Worm (Caenorhabditis elegans) whole organism, L3 larva: ENCODE results near the gene prmt-5.

Experiments
- ZK546.5 ChIP-seq: sonication (generic microtip); optimal IDR thresholded peaks from 2 replicates; lab custom pipeline; 2017; ENCODE audit warnings: missing biosample characterization, missing genetic modification characterization
- ama-1 ChIP-seq: fragments of 150-350 bp; optimal IDR thresholded peaks from 2 replicates; lab custom pipeline; 2018
- elt-1 ChIP-seq: fragments of 150-350 bp; optimal IDR thresholded peaks from 2 replicates; lab custom pipeline; 2014; ENCODE audit warnings: missing biosample characterization, missing genetic modification characterization
- elt-3 ChIP-seq, 3 experiments: fragments of 150-350 bp in 1 of 3; sonication (generic microtip) in 2 of 3; optimal IDR thresholded peaks; 2 replicates in 2 of 3; 4 replicates in 1 of 3; lab custom pipeline; 2014 to 2017; ENCODE audit warnings: missing biosample characterization in 3 of 3, missing genetic modification characterization in 3 of 3
- fos-1 ChIP-seq: fragments of 150-350 bp; optimal IDR thresholded peaks from 2 replicates; lab custom pipeline; 2014; ENCODE audit warnings: missing biosample characterization, missing genetic modification characterization
- lin-39 ChIP-seq: fragments of 150-350 bp; optimal IDR thresholded peaks from 2 replicates; lab custom pipeline; 2018; ENCODE audit warnings: missing biosample characterization, missing genetic modification reagents, missing genetic modification characterization
- mdl-1 ChIP-seq: fragments of 150-350 bp; optimal IDR thresholded peaks from 2 replicates; lab custom pipeline; 2014; ENCODE audit warnings: missing biosample characterization, missing genetic modification characterization
- nhr-12 ChIP-seq: fragments of 150-350 bp; optimal IDR thresholded peaks from 2 replicates; lab custom pipeline; 2014; ENCODE audit warnings: missing biosample characterization, missing genetic modification characterization
- nhr-23 ChIP-seq: fragments of 150-350 bp; optimal IDR thresholded peaks from 2 replicates; lab custom pipeline; 2014; ENCODE audit warnings: missing biosample characterization, missing genetic modification reagents, missing genetic modification characterization
- nhr-28 ChIP-seq: fragments of 150-350 bp; optimal IDR thresholded peaks from 2 replicates; lab custom pipeline; 2014; ENCODE audit warnings: missing biosample characterization, missing genetic modification characterization
- nhr-77 ChIP-seq: fragments of 150-350 bp; optimal IDR thresholded peaks from 2 replicates; lab custom pipeline; 2014; ENCODE audit warnings: missing biosample characterization, missing genetic modification characterization
- snpc-4 ChIP-seq: fragments of 150-350 bp; optimal IDR thresholded peaks from 2 replicates; lab custom pipeline; 2014; ENCODE audit warnings: missing biosample characterization, missing genetic modification characterization
- unc-39 ChIP-seq: sonication (generic microtip); optimal IDR thresholded peaks from 4 replicates; lab custom pipeline; 2017; ENCODE audit warnings: missing biosample characterization, missing genetic modification characterization
- ztf-11 ChIP-seq: fragments of 150-350 bp; optimal IDR thresholded peaks from 2 replicates; lab custom pipeline; 2014; ENCODE audit warnings: missing biosample characterization, missing genetic modification characterization

- TF ChIP-seq nhr-77 (tag; lab: Kevin White, UChicago) (no peak), fos-1 (tag; lab: Kevin White, UChicago) (no peak), ama-1 (peak; percentile 42), snpc-4 (peak; percentile 40), mdl-1 (no peak), ZK546.5 (tag; lab: Kevin White, UChicago) (no peak), elt-1 (tag; lab: Kevin White, UChicago) (no peak), nhr-28 (no peak), ztf-11 (no peak), elt-3 (tag; optimal IDR thresholded peaks at IDR 0.05; lab: Kevin White, UChicago) (no peak), lin-39 (peak; percentile 94), nhr-23 (tag; lab: Kevin White, UChicago) (peak; percentile 92), nhr-12 (tag; lab: Kevin White, UChicago) (no peak), unc-39 (tag; lab: Kevin White, UChicago) (no peak)
Measured at ce11 chrIII:5227831-5228467, 2.4 kb upstream of the prmt-5 start, which contains the start of the genes C34E10.12, C34E10.10 and atp-2.
